Worm (Caenorhabditis elegans) whole organism, early embryonic: ENCODE data around the gene rps-3.

Experiments used
- B0310.2 ChIP-seq: sonication (generic microtip); optimal IDR thresholded peaks from 2 replicates; lab custom pipeline; 2016; ENCODE audit warnings: mild to moderate bottlenecking, missing genetic modification characterization, missing compliant biosample characterization
- F13C5.2 ChIP-seq: sonication (generic microtip); optimal IDR thresholded peaks from 2 replicates; lab custom pipeline; 2017; ENCODE audit warnings: mild to moderate bottlenecking, missing genetic modification characterization, inconsistent platforms, missing compliant biosample characterization
- aly-1 ChIP-seq: sonication (generic microtip); optimal IDR thresholded peaks from 2 replicates; lab custom pipeline; 2016; ENCODE audit warnings: missing genetic modification characterization, missing compliant biosample characterization
- ama-1 ChIP-seq: fragments of 150-350 bp; optimal IDR thresholded peaks from 2 replicates; lab custom pipeline; 2014
- ceh-13 ChIP-seq: fragments of 200-800 bp; sonication (Bioruptor generic); optimal IDR thresholded peaks from 2 replicates; lab custom pipeline; 2018; ENCODE audit warnings: mild to moderate bottlenecking, missing genetic modification characterization, missing compliant biosample characterization
- ceh-36 ChIP-seq: sonication (generic microtip); optimal IDR thresholded peaks from 2 replicates; lab custom pipeline; 2016; ENCODE audit warnings: missing genetic modification characterization, inconsistent platforms, missing compliant biosample characterization
- ets-7 ChIP-seq: sonication (generic microtip); optimal IDR thresholded peaks from 2 replicates; lab custom pipeline; 2016; ENCODE audit warnings: missing genotype, missing genetic modification characterization, missing compliant biosample characterization
- flt-1 ChIP-seq: fragments of 200-800 bp; sonication (Bioruptor generic); IDR thresholded peaks from 2 replicates; pipeline ENCODE4 v1.3.6; 2022; ENCODE audit warnings: missing genetic modification characterization, missing compliant biosample characterization
- hmbx-1 ChIP-seq: sonication (generic microtip); optimal IDR thresholded peaks from 2 replicates; lab custom pipeline; 2016; ENCODE audit warnings: mild to moderate bottlenecking, missing genetic modification characterization, missing compliant biosample characterization
- hmg-4 ChIP-seq: fragments of 200-800 bp; sonication (Bioruptor generic); optimal IDR thresholded peaks from 2 replicates; lab custom pipeline; 2018; ENCODE audit warnings: mild to moderate bottlenecking, missing genetic modification characterization, missing compliant biosample characterization
- hnd-1 ChIP-seq: sonication (generic microtip); optimal IDR thresholded peaks from 2 replicates; lab custom pipeline; 2016; ENCODE audit warnings: missing genetic modification characterization, missing compliant biosample characterization
- pes-1 ChIP-seq: fragments of 200-800 bp; sonication (Bioruptor generic); IDR thresholded peaks from 2 replicates; pipeline ENCODE4 v1.3.6; 2022; ENCODE audit warnings: missing genetic modification reagents, missing genetic modification characterization, missing compliant biosample characterization
- scrt-1 ChIP-seq: fragments of 200-800 bp; sonication (Bioruptor generic); IDR thresholded peaks from 2 replicates; pipeline ENCODE4 v1.3.6; 2022; ENCODE audit warnings: missing genetic modification characterization, missing compliant biosample characterization
- sea-1 ChIP-seq: fragments of 200-800 bp; sonication (Bioruptor generic); conservative IDR thresholded peaks from 2 replicates; pipeline ENCODE4 v1.3.6; 2022; ENCODE audit warnings: missing genetic modification characterization, missing compliant biosample characterization
- tbx-11 ChIP-seq: fragments of 200-800 bp; sonication (Bioruptor generic); IDR thresholded peaks from 2 replicates; pipeline ENCODE4 v1.3.6; 2022; ENCODE audit warnings: missing genetic modification characterization, missing compliant biosample characterization
- tbx-37 ChIP-seq: fragments of 200-800 bp; sonication (Bioruptor generic); conservative IDR thresholded peaks from 2 replicates; pipeline ENCODE4 v1.3.6; 2022; ENCODE audit warnings: missing genetic modification reagents, missing genetic modification characterization, missing compliant biosample characterization
- tra-4 ChIP-seq: sonication (generic microtip); optimal IDR thresholded peaks from 2 replicates; lab custom pipeline; 2017; ENCODE audit warnings: missing genetic modification characterization, missing compliant biosample characterization

The rps-3 gene

ce11 chrIII:6256675-6257074 is 50.1 kb downstream of the rps-3 start, which contains the start of gene srg-9:
TSS of gene srg-9 (minus strand) at chrIII:6256775.
- no peak for TF ChIP-seq ceh-36
- no peak for TF ChIP-seq sea-1
- TF ChIP-seq F13C5.2 (tag; lab: Kevin White, UChicago) = no peak
- TF ChIP-seq scrt-1 (GFP tag; lab: Robert Waterston, UW) = no peak
- no peak for TF ChIP-seq B0310.2 (tag; lab: Kevin White, UChicago)
- no peak for TF ChIP-seq ceh-13 (GFP tag; lab: Kevin White, UChicago)
- no peak for TF ChIP-seq ets-7
- no peak for TF ChIP-seq tbx-11 (GFP tag; lab: Robert Waterston, UW)
- TF ChIP-seq tbx-37 (GFP tag; lab: Robert Waterston, UW) = no peak
- TF ChIP-seq pes-1 (GFP tag; lab: Robert Waterston, UW) = no peak
- TF ChIP-seq ama-1 (lab: Kevin White, UChicago) = no peak
- no peak for TF ChIP-seq hnd-1 (tag; lab: Kevin White, UChicago)
- TF ChIP-seq flt-1 (GFP tag; lab: Robert Waterston, UW) = no peak
- no peak for TF ChIP-seq aly-1 (tag; lab: Kevin White, UChicago)
- TF ChIP-seq tra-4 (tag; lab: Kevin White, UChicago) = no peak
- no peak for TF ChIP-seq hmbx-1 (tag; lab: Kevin White, UChicago)
- no peak for TF ChIP-seq hmg-4 (GFP tag; lab: Kevin White, UChicago)
